Worm (Caenorhabditis elegans): ENCODE data around the gene Y110A2AR.1.

Gene Y110A2AR.1

DNA sequence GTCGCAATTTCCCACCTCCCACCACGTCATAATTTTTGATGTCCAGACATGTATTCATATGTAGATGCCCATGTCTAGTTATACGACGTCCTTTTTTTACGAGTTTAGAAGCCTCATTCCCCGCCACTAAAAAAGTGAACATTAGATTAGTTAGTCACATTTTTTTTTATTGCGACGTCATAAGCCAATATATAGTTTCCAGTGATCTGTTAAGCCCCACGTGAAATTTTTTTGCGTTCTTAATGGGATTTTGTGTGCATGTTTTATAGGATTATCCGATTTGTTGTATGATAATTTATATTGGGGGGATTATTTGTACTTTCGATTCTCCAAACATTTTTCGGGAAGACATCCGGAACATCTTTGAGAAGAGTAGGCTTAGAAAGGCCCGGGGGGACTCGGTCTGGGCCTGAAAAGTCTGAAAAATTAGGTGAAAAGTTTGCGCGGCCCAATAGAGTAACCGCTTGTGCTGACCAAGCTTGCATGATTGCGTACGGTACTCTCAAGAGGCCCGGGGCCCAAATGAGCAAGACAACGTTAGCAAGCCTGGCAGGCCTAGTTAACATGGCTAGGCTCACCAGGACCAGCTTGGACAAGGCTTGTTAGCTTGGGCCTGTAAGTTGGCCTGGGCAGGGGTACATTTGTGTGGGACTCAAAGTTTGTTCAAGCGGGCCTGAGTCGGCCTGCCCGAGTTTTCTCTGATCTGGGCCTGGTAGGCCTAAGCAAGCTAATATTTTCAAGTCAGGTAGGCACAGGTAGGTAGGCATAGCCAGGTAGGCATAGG, 45.9 kb downstream of the Y110A2AR.1 start:
- TF ChIP-seq aha-1 (tag) (peak; percentile 76), set-16 (GFP tag; IDR thresholded peaks at IDR 0.05) (0 out of 2 replicates have a peak, but pooled peaks have one; percentile 22), arid-1 (GFP tag; conservative IDR thresholded peaks at IDR 0.05) (0 out of 2 replicates have a peak, but pooled peaks have one; percentile 3), nhr-111 (GFP tag; optimal IDR thresholded peaks at IDR 0.05) (no peak)

DNA sequence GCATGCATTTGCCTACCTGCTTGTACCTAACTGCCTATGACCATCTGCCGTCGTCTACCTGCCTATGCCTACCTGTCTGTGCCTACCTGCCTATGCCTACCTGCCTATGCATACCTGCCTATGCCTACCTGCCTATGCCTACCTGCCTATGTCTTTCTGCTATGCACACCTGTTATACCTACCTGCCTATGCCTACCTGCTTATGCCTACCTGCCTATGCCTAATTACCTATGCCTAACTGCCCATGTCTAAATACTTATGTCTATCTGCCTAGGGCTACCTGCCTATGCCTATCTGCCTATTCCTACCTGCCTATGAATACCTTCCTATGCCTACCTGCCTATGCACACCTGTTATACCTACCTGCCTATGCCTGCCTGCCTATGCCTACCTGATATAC, 46.8 kb downstream of the Y110A2AR.1 start:
- TF ChIP-seq ztf-7 (tag; optimal IDR thresholded peaks at IDR 0.05) (no peak), unc-62 (GFP tag; optimal IDR thresholded peaks at IDR 0.05 in 1 of 2) (peak in 1 of 2 experiments; percentile 61), unc-62 (tag; optimal IDR thresholded peaks at IDR 0.05) (no peak)

- TF ChIP-seq pha-4 (GFP tag; IDR thresholded peaks at IDR 0.05) (peak; percentile 29; the same call in 1 of the 2 replicates), pha-4 (tag; optimal IDR thresholded peaks at IDR 0.05) (no peak), attf-4 (tag; optimal IDR thresholded peaks at IDR 0.05) (no peak), mep-1 (tag; optimal IDR thresholded peaks at IDR 0.05) (peak; percentile 12), hmg-1.1 (GFP tag; IDR thresholded peaks at IDR 0.05) (0 out of 2 replicates have a peak, but pooled peaks have one; percentile 10), dve-1 (tag; optimal IDR thresholded peaks at IDR 0.05; ENCODE audit: insufficient read depth) (peak; percentile 25)
Measured at ce11 chrII:2967064-2967463, 47.6 kb downstream of the Y110A2AR.1 start.

Data from whole organism, L4 larva.